Fruit fly (Drosophila melanogaster) whole organism, prepupa: ENCODE results near the gene CG34417.

ENCODE experiments used
- Blimp-1 ChIP-seq: fragments of 200-800 bp; sonication (Bioruptor generic); optimal IDR thresholded peaks from 3 replicates; lab custom pipeline; 2017; ENCODE audit warnings: missing biosample characterization, missing genetic modification characterization, mild to moderate bottlenecking, moderate library complexity, missing genetic modification reagents
- CG10669 ChIP-seq: fragments of 200-800 bp; sonication (Bioruptor generic); optimal IDR thresholded peaks from 3 replicates; lab custom pipeline; 2018; ENCODE audit warnings: missing biosample characterization, mild to moderate bottlenecking, missing genetic modification characterization, moderate library complexity
- CG11294 ChIP-seq: fragments of 200-800 bp; sonication (Bioruptor generic); IDR thresholded peaks from 2 replicates; pipeline ENCODE4 v1.3.6; 2022; ENCODE audit warnings: missing biosample characterization, missing genetic modification characterization
- CG11762 ChIP-seq: fragments of 200-800 bp; sonication (Bioruptor generic); optimal IDR thresholded peaks from 3 replicates; lab custom pipeline; 2016; ENCODE audit warnings: missing biosample characterization, missing genetic modification characterization; ENCODE audit not compliant: insufficient read depth
- CG15336 ChIP-seq: fragments of 200-800 bp; sonication (Bioruptor generic); IDR thresholded peaks from 2 replicates; pipeline ENCODE4 v1.3.6; 2022; ENCODE audit warnings: missing biosample characterization, missing genetic modification characterization
- CG3032 ChIP-seq: fragments of 200-800 bp; optimal IDR thresholded peaks from 2 replicates; lab custom pipeline; 2019; ENCODE audit warnings: missing biosample characterization, mild to moderate bottlenecking, missing genetic modification characterization, moderate library complexity
- CG31627 ChIP-seq: fragments of 200-800 bp; sonication (Bioruptor generic); optimal IDR thresholded peaks from 3 replicates; lab custom pipeline; 2016; ENCODE audit warnings: missing biosample characterization, missing genetic modification characterization
- CG32006 ChIP-seq: fragments of 200-800 bp; sonication (Bioruptor generic); optimal IDR thresholded peaks from 3 replicates; lab custom pipeline; 2017; ENCODE audit warnings: missing biosample characterization, mild to moderate bottlenecking, missing genetic modification characterization
- CG3919 ChIP-seq: fragments of 200-800 bp; sonication (Bioruptor generic); optimal IDR thresholded peaks from 3 replicates; lab custom pipeline; 2016; ENCODE audit warnings: missing biosample characterization, missing genetic modification characterization
- CG4318 ChIP-seq: fragments of 200-800 bp; sonication (Bioruptor generic); optimal IDR thresholded peaks from 3 replicates; lab custom pipeline; 2017; ENCODE audit warnings: missing biosample characterization, mild to moderate bottlenecking, missing genetic modification characterization
- CG6792 ChIP-seq: fragments of 200-800 bp; sonication (Bioruptor generic); optimal IDR thresholded peaks from 3 replicates; lab custom pipeline; 2016; ENCODE audit warnings: missing biosample characterization, missing genetic modification characterization
- CG6808 ChIP-seq: fragments of 200-800 bp; sonication (Bioruptor generic); optimal IDR thresholded peaks from 3 replicates; lab custom pipeline; 2017; ENCODE audit warnings: missing biosample characterization, missing genetic modification characterization, mild to moderate bottlenecking, moderate library complexity, missing genetic modification reagents
- CG6854 ChIP-seq: fragments of 200-800 bp; sonication (Bioruptor generic); optimal IDR thresholded peaks from 2 replicates; lab custom pipeline; 2017; ENCODE audit warnings: missing biosample characterization, mild to moderate bottlenecking, missing genetic modification characterization
- CG7368 ChIP-seq: fragments of 200-800 bp; sonication (Bioruptor generic); optimal IDR thresholded peaks from 3 replicates; lab custom pipeline; 2016; ENCODE audit warnings: missing biosample characterization, missing genetic modification characterization
- CG8119 ChIP-seq: fragments of 200-800 bp; sonication (Bioruptor generic); IDR thresholded peaks from 3 replicates; pipeline ENCODE4 v1.3.6; 2022; ENCODE audit warnings: missing biosample characterization, missing genetic modification characterization
- CG8632 ChIP-seq: fragments of 200-800 bp; sonication (Bioruptor generic); optimal IDR thresholded peaks from 3 replicates; lab custom pipeline; 2016; ENCODE audit warnings: missing biosample characterization, missing genetic modification characterization
- CG9139 ChIP-seq: fragments of 200-800 bp; sonication (Bioruptor generic); optimal IDR thresholded peaks from 3 replicates; lab custom pipeline; 2017; ENCODE audit warnings: missing biosample characterization, mild to moderate bottlenecking, missing genetic modification characterization
- Eip93F ChIP-seq: fragments of 200-800 bp; sonication (Bioruptor generic); optimal IDR thresholded peaks from 2 replicates; lab custom pipeline; 2016; ENCODE audit warnings: missing biosample characterization, mild to moderate bottlenecking, missing genetic modification characterization
- Ets21C ChIP-seq: fragments of 200-800 bp; sonication (Bioruptor generic); optimal IDR thresholded peaks from 3 replicates; lab custom pipeline; 2016; ENCODE audit warnings: missing biosample characterization, missing genetic modification characterization
- Hr38 ChIP-seq: sonication (Bioruptor generic); optimal IDR thresholded peaks from 2 replicates; lab custom pipeline; 2016; ENCODE audit warnings: missing biosample characterization, missing genetic modification characterization
- Smox ChIP-seq: fragments of 200-800 bp; sonication (Bioruptor generic); optimal IDR thresholded peaks from 3 replicates; lab custom pipeline; 2016; ENCODE audit warnings: missing biosample characterization, missing genetic modification characterization
- Sox102F ChIP-seq: fragments of 200-800 bp; sonication (Bioruptor generic); optimal IDR thresholded peaks from 2 replicates; lab custom pipeline; 2016; ENCODE audit warnings: missing biosample characterization, mild to moderate bottlenecking, missing genetic modification characterization
- Sox14 ChIP-seq: fragments of 200-800 bp; sonication (Bioruptor generic); optimal IDR thresholded peaks from 3 replicates; lab custom pipeline; 2016; ENCODE audit warnings: missing biosample characterization, missing genetic modification characterization
- acj6 ChIP-seq: fragments of 200-800 bp; sonication (Bioruptor generic); optimal IDR thresholded peaks from 3 replicates; lab custom pipeline; 2016; ENCODE audit warnings: missing biosample characterization, missing genetic modification characterization
- cyc ChIP-seq: fragments of 200-800 bp; sonication (Bioruptor generic); optimal IDR thresholded peaks from 3 replicates; lab custom pipeline; 2016; ENCODE audit warnings: missing biosample characterization, missing genetic modification characterization
- dsx ChIP-seq: fragments of 200-800 bp; optimal IDR thresholded peaks from 3 replicates; lab custom pipeline; 2019; ENCODE audit warnings: missing biosample characterization, mild to moderate bottlenecking, missing genetic modification characterization, moderate library complexity; ENCODE audit not compliant: poor library complexity, severe bottlenecking
- eg ChIP-seq: fragments of 200-800 bp; sonication (Bioruptor generic); IDR thresholded peaks from 3 replicates; pipeline ENCODE4 v1.3.6; 2022; ENCODE audit warnings: missing biosample characterization, missing genetic modification characterization
- fd59A ChIP-seq: fragments of 200-800 bp; sonication (Bioruptor generic); optimal IDR thresholded peaks from 2 replicates; lab custom pipeline; 2017; ENCODE audit warnings: missing biosample characterization, mild to moderate bottlenecking, missing genetic modification characterization, missing genetic modification reagents
- fd85E ChIP-seq: fragments of 200-800 bp; sonication (Bioruptor generic); optimal IDR thresholded peaks from 3 replicates; lab custom pipeline; 2016; ENCODE audit warnings: missing biosample characterization, missing genetic modification characterization
- fkh ChIP-seq: fragments of 200-800 bp; sonication (Bioruptor generic); optimal IDR thresholded peaks from 3 replicates; lab custom pipeline; 2017; ENCODE audit warnings: missing biosample characterization, mild to moderate bottlenecking, missing genetic modification characterization, moderate library complexity
- net ChIP-seq: fragments of 200-800 bp; sonication (Bioruptor generic); optimal IDR thresholded peaks from 3 replicates; lab custom pipeline; 2016; ENCODE audit warnings: missing biosample characterization, missing genetic modification characterization
- pdm3 ChIP-seq: fragments of 200-800 bp; sonication (Bioruptor generic); optimal IDR thresholded peaks from 3 replicates; lab custom pipeline; 2016; ENCODE audit warnings: missing biosample characterization, missing genetic modification characterization
- ss ChIP-seq, 2 experiments: fragments of 200-800 bp; sonication (Bioruptor generic); optimal IDR thresholded peaks; 2 replicates in 1 of 2; 3 replicates in 1 of 2; lab custom pipeline; 2017 to 2018; ENCODE audit warnings: mild to moderate bottlenecking in 2 of 2, missing biosample characterization in 2 of 2, missing genetic modification characterization in 2 of 2, moderate library complexity in 1 of 2
- svp ChIP-seq: fragments of 200-800 bp; sonication (Bioruptor generic); peaks from one replicate; lab custom pipeline; 2016; ENCODE audit warnings: missing biosample characterization, missing genetic modification characterization
- vri ChIP-seq: fragments of 200-800 bp; sonication (Bioruptor generic); optimal IDR thresholded peaks from 3 replicates; lab custom pipeline; 2016; ENCODE audit warnings: missing biosample characterization, mild to moderate bottlenecking, missing genetic modification characterization

CG34417 gene

DNA sequence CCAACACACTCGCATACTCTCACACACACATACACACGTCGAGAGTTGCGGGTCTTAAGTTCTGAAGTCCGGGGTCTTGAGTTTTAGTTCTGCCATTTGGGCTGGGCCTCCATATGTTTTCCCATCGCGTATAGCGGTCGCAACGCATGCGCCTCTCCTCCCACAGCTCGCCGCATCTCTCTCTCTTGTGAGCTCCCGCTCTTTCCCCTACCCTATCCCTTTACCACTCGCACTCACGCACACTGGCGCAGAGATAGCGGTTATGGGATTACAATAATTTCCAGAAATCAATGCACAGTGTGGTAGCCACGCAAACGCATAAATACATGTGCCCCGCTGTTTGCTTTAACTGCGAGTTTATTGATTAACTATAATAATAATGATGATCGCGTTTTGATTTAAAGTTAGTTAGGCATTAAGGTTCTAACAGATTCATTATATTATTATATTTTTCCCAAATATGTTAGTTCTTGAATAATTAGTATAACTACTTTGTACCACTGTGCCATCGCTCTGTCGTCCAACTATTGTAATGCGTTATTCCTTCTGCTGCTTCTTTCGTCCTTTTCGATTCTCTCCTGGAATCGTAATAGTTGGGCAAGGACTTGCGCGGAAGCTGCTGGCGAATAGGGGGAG, 61.2 kb downstream of the CG34417 start (continued):
- peak; percentile 89 for TF ChIP-seq CG7368
- peak; percentile 82 for TF ChIP-seq CG9139 (GFP tag; lab: Kevin White, UChicago)
- TF ChIP-seq CG3032, result peak; percentile 89
- TF ChIP-seq acj6, result peak; percentile 90
- TF ChIP-seq fd85E (GFP tag; lab: Kevin White, UChicago), result peak; percentile 29
- TF ChIP-seq pdm3 (GFP tag; lab: Kevin White, UChicago), result peak; percentile 85
- peak; percentile 81 for TF ChIP-seq CG8632 (GFP tag; lab: Kevin White, UChicago)
- TF ChIP-seq CG3919 (GFP tag; lab: Kevin White, UChicago), result peak; percentile 87
- TF ChIP-seq CG11294 (GFP tag; lab: Robert Waterston, UW), result peak; percentile 76
- TF ChIP-seq fd59A (GFP tag; lab: Kevin White, UChicago), result peak; percentile 83
- TF ChIP-seq dsx, result peak; percentile 89
- no peak for TF ChIP-seq Hr38 (GFP tag; lab: Kevin White, UChicago)
- TF ChIP-seq Blimp-1 (GFP tag; lab: Kevin White, UChicago), result peak; percentile 62
- peak; percentile 93 for TF ChIP-seq CG10669 (GFP tag; lab: Kevin White, UChicago)
- peak; percentile 82 for TF ChIP-seq Sox102F
- peak; percentile 89 for TF ChIP-seq CG15336 (GFP tag; lab: Robert Waterston, UW)
- peak; percentile 72 for TF ChIP-seq CG6854 (GFP tag; lab: Kevin White, UChicago)
- peak; percentile 73 for TF ChIP-seq Ets21C
- peak; percentile 63 for TF ChIP-seq Eip93F
- peak; percentile 69 for TF ChIP-seq CG31627 (GFP tag; lab: Kevin White, UChicago)
- peak; percentile 93 for TF ChIP-seq svp
- TF ChIP-seq fkh (GFP tag; lab: Kevin White, UChicago), result peak; percentile 56

DNA sequence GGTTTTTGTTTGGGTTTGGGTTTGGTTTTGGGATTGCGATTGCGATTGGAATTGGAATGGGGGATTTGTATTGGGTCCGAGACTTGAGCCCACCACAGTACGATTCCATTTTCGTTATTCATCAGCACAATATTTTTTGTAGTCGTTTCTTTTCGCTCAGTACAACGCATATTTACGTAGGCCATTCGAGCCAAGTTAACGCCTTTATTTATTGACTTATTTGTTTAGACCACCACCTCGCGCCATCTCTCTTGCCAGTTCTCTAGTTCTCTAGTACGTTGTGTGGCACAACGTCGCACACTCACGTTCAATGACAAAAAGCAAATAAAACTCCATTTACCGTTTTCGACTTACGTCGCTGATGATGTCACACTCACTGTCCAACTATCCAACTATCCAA, 64.1 kb downstream of the CG34417 start:
- TF ChIP-seq CG9139 (GFP tag; lab: Kevin White, UChicago) (no peak), fkh (GFP tag; lab: Kevin White, UChicago) (peak; percentile 66)

dm6 chrX:6611831-6612230, 71.3 kb downstream of the CG34417 start:
- no peak for TF ChIP-seq CG11762 (GFP tag; lab: Kevin White, UChicago)
- no peak for TF ChIP-seq CG11294 (GFP tag; lab: Robert Waterston, UW)
- no peak for TF ChIP-seq dsx
- TF ChIP-seq CG32006 (GFP tag; lab: Kevin White, UChicago), result no peak
- no peak for TF ChIP-seq cyc (GFP tag; lab: Kevin White, UChicago)
- no peak for TF ChIP-seq pdm3 (GFP tag; lab: Kevin White, UChicago)
- TF ChIP-seq acj6, result no peak
- TF ChIP-seq CG10669 (GFP tag; lab: Kevin White, UChicago), result no peak
- TF ChIP-seq Sox14, result no peak
- no peak for TF ChIP-seq Blimp-1 (GFP tag; lab: Kevin White, UChicago)
- TF ChIP-seq net, result no peak
- TF ChIP-seq CG4318 (GFP tag; lab: Kevin White, UChicago), result no peak
- TF ChIP-seq CG6792 (GFP tag; lab: Kevin White, UChicago), result no peak
- TF ChIP-seq vri (GFP tag; lab: Kevin White, UChicago), result no peak

DNA sequence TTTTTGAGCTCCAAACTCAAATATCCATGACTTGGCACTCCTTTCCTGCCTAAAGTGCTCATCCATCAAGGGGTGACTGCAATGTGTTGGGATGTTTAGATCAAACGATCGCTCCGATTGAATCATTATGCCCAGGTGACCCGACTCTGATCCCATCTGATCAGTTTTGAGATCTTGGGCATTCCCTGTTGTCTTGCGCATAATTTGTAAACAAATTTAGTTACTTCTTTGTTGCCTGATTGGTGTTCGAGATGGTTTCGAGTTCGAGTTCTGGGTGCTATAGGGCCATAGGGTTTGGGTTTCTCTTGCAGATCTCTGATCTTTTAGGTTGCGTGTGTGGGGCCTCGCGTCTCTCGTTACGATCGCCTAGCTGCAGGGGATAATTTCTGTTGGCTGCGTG, 71.9 kb downstream of the CG34417 start:
- no peak for TF ChIP-seq CG3919 (GFP tag; lab: Kevin White, UChicago)
- TF ChIP-seq svp, result no peak
- no peak for TF ChIP-seq CG15336 (GFP tag; lab: Robert Waterston, UW)
- TF ChIP-seq dsx, result peak; percentile 55
- no peak for TF ChIP-seq CG6808 (GFP tag; lab: Kevin White, UChicago)
- TF ChIP-seq CG8119, result no peak
- peak in 1 of 2 experiments; percentile 56 for TF ChIP-seq ss (GFP tag; optimal IDR thresholded peaks at IDR 0.05; lab: Kevin White, UChicago)
- no peak for TF ChIP-seq Blimp-1 (GFP tag; lab: Kevin White, UChicago)
- TF ChIP-seq Sox102F, result no peak
- TF ChIP-seq CG3032, result no peak
- TF ChIP-seq CG7368, result no peak
- TF ChIP-seq Smox (GFP tag; lab: Kevin White, UChicago), result no peak
- TF ChIP-seq eg, result no peak
